Fruit fly (Drosophila melanogaster): ENCODE measurements around the gene Cpr72Eb.

Gene Cpr72Eb

DNA sequence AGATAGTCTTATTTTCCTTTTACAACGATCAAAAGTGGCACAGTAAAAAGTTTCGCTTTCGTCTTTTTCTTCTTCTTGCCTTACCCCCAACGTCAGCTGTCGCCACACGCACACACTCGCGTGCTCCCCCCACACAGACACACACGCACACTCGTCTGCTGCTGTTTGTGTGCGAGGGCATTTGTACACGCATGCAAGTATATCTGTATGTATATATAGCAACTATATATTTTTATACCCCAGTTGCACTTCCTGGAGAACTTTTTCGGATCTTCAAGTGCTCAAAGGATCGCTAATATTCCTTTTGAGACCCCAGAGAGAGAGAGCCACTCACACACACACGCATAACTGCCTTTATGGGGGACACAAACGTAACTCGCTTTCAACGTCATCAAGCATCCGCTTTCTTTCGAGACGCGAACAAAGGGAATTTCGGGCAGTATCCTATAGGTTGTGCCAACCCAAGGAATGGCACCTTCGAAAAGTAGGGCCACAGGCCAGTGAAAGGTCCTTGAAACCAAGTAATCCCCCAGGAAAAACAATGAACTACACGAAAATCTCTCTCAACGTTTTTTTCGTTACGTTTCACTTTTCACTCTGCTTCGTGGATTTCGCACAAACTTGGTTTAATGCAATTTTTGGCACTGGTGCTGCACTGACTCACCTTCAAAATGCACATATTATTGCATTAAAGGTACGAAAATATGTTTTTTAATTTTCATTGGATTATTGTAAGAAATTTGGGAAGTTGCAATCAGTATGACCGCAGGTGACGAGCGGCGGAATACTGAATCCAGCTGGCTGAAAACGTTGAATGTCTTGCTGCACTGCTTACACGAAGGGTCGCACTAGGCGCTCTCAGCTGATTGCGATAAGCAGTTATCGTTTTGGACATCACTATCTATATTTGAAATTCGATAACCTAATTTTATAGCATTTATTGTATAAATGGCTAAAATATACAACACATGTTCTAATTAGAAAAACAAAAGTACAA is 13.4 kb downstream of the Cpr72Eb start, which contains the start of gene roq (continued):
- TF ChIP-seq pzg (GFP tag; optimal IDR thresholded peaks at IDR 0.05) (peak; percentile 94), br (optimal IDR thresholded peaks at IDR 0.05) (no peak), CG17328 (GFP tag; IDR thresholded peaks at IDR 0.05) (no peak), CG10565 (GFP tag; optimal IDR thresholded peaks at IDR 0.05) (no peak), Sry-δ (GFP tag; optimal IDR thresholded peaks at IDR 0.05) (peak; percentile 74), nerfin-2 (GFP tag; IDR thresholded peaks at IDR 0.05; ENCODE audit: partially characterized antibody) (peak; percentile 65; the same call in 1 of the 2 replicates), CG12942 (GFP tag; optimal IDR thresholded peaks at IDR 0.05) (no peak), CG11560 (tag; IDR thresholded peaks at IDR 0.05) (no peak), CG3281 (GFP tag; optimal IDR thresholded peaks at IDR 0.05) (no peak), gt (GFP tag; IDR thresholded peaks at IDR 0.05) (no peak), Dfd (GFP tag; optimal IDR thresholded peaks at IDR 0.05) (no peak), Dip2 (GFP tag; IDR thresholded peaks at IDR 0.05) (no peak), MBD-R2 (GFP tag; IDR thresholded peaks at IDR 0.05) (peak; percentile 77), Doc3 (GFP tag; IDR thresholded peaks at IDR 0.05; ENCODE audit: partially characterized antibody) (no peak), fd3F (GFP tag; optimal IDR thresholded peaks at IDR 0.05) (no peak), wek (GFP tag; optimal IDR thresholded peaks at IDR 0.05) (no peak), prd (optimal IDR thresholded peaks at IDR 0.05) (no peak), prd (GFP tag; IDR thresholded peaks at IDR 0.05) (no peak), Pdp1 (GFP tag; optimal IDR thresholded peaks at IDR 0.05) (peak in 1 of 2 experiments; percentile 65), Lim3 (GFP tag; IDR thresholded peaks at IDR 0.05) (no peak)

DNA sequence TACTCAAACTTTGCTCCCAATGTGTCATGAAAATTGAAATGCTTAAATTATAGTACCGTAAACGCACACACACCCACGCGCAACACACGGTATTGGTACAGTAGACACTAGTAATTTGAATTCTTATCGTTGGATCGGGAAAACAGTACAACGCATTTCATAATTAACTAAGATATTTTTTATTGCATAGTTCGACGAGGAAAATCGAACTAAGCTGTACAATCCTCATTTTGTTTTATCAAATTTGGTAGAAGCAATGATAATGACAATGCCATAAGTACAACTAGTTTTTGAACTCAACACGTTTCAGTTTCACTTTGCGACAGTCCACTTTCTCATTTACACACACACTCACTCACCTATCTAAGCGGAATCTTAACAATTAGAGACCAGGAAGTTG is 16.1 kb downstream of the Cpr72Eb start:
- no peak for TF ChIP-seq otp (GFP tag; IDR thresholded peaks at IDR 0.05)
- peak; percentile 49 for TF ChIP-seq CG12299 (tag; optimal IDR thresholded peaks at IDR 0.05)
- no peak for TF ChIP-seq H2.0 (GFP tag; IDR thresholded peaks at IDR 0.05)
- peak; percentile 1 for TF ChIP-seq Nf-YB (GFP tag; optimal IDR thresholded peaks at IDR 0.05)
- TF ChIP-seq CG11696 (GFP tag; IDR thresholded peaks at IDR 0.05), result no peak
- no peak for TF ChIP-seq CG31388 (GFP tag; optimal IDR thresholded peaks at IDR 0.05)
- TF ChIP-seq ERR (GFP tag; optimal IDR thresholded peaks at IDR 0.05), result no peak
- peak; percentile 70 for TF ChIP-seq sisA (GFP tag; IDR thresholded peaks at IDR 0.05)
- TF ChIP-seq ara (GFP tag; IDR thresholded peaks at IDR 0.05), result no peak
- peak; percentile 66 for TF ChIP-seq sob (GFP tag; IDR thresholded peaks at IDR 0.05)
- no peak for TF ChIP-seq CG9797 (GFP tag; optimal IDR thresholded peaks at IDR 0.05)
- TF ChIP-seq CG33557 (GFP tag; optimal IDR thresholded peaks at IDR 0.05), result peak; percentile 61
- peak; percentile 58 for TF ChIP-seq CG8089 (GFP tag; optimal IDR thresholded peaks at IDR 0.05)
- no peak for TF ChIP-seq HLH4C (GFP tag; IDR thresholded peaks at IDR 0.05; ENCODE audit: partially characterized antibody)
- no peak for TF ChIP-seq Dad (GFP tag; optimal IDR thresholded peaks at IDR 0.05)
- TF ChIP-seq D19A (tag; optimal IDR thresholded peaks at IDR 0.05), result peak; percentile 60
- no peak for TF ChIP-seq BEAF-32 (GFP tag; optimal IDR thresholded peaks at IDR 0.05)
- peak; percentile 61 for TF ChIP-seq her (GFP tag; optimal IDR thresholded peaks at IDR 0.05)
- TF ChIP-seq repo (GFP tag; optimal IDR thresholded peaks at IDR 0.05), result no peak
- TF ChIP-seq hth (optimal IDR thresholded peaks at IDR 0.05), result no peak
- no peak for TF ChIP-seq H15 (GFP tag; IDR thresholded peaks at IDR 0.05)
- TF ChIP-seq CG4328 (GFP tag; optimal IDR thresholded peaks at IDR 0.05), result peak; percentile 58
- TF ChIP-seq Lpt (GFP tag; optimal IDR thresholded peaks at IDR 0.05), result no peak
- TF ChIP-seq yki (optimal IDR thresholded peaks at IDR 0.05), result no peak
- peak; percentile 50 for TF ChIP-seq org-1 (GFP tag; optimal IDR thresholded peaks at IDR 0.05)
- TF ChIP-seq CG11504 (tag; optimal IDR thresholded peaks at IDR 0.05), result no peak
- no peak for TF ChIP-seq Hey (tag; optimal IDR thresholded peaks at IDR 0.05)
- no peak for TF ChIP-seq slou (GFP tag; optimal IDR thresholded peaks at IDR 0.05)
- TF ChIP-seq caup (GFP tag; optimal IDR thresholded peaks at IDR 0.05; ENCODE audit: severe bottlenecking), result peak; percentile 72
- no peak for TF ChIP-seq CG11560 (tag; IDR thresholded peaks at IDR 0.05)
- no peak for TF ChIP-seq Dll (GFP tag; IDR thresholded peaks at IDR 0.05; ENCODE audit: partially characterized antibody)
